Worm (Caenorhabditis elegans) whole organism, late embryonic: ENCODE results near the gene tsp-18.

ENCODE experiments used
- ama-1 ChIP-seq: fragments of 150-350 bp; optimal IDR thresholded peaks from 2 replicates; lab custom pipeline; 2014
- ceh-14 ChIP-seq: sonication (generic microtip); optimal IDR thresholded peaks from 2 replicates; lab custom pipeline; 2016; ENCODE audit warnings: missing genotype, missing genetic modification characterization, missing compliant biosample characterization
- ceh-19 ChIP-seq: fragments of 200-800 bp; sonication (Bioruptor generic); optimal IDR thresholded peaks from 2 replicates; lab custom pipeline; 2018; ENCODE audit warnings: mild to moderate bottlenecking, missing genetic modification characterization, missing compliant biosample characterization
- ceh-22 ChIP-seq: sonication (generic microtip); optimal IDR thresholded peaks from 2 replicates; lab custom pipeline; 2017; ENCODE audit warnings: missing biosample characterization, missing genetic modification characterization
- ceh-24 ChIP-seq: sonication (generic microtip); optimal IDR thresholded peaks from 2 replicates; lab custom pipeline; 2016; ENCODE audit warnings: mild to moderate bottlenecking, missing genetic modification characterization, missing compliant biosample characterization
- ceh-31 ChIP-seq: sonication (generic microtip); optimal IDR thresholded peaks from 2 replicates; lab custom pipeline; 2016; ENCODE audit warnings: missing genetic modification characterization, missing compliant biosample characterization
- ceh-34 ChIP-seq: sonication (generic microtip); optimal IDR thresholded peaks from 2 replicates; lab custom pipeline; 2016; ENCODE audit warnings: mild to moderate bottlenecking, missing genetic modification characterization, missing compliant biosample characterization
- ceh-48 ChIP-seq: sonication (generic microtip); optimal IDR thresholded peaks from 2 replicates; lab custom pipeline; 2016; ENCODE audit warnings: missing genetic modification characterization, inconsistent platforms, missing compliant biosample characterization
- dmd-4 ChIP-seq: sonication (generic microtip); optimal IDR thresholded peaks from 2 replicates; lab custom pipeline; 2016; ENCODE audit warnings: borderline replicate concordance, missing genetic modification characterization, missing compliant biosample characterization
- dve-1 ChIP-seq: sonication (generic microtip); optimal IDR thresholded peaks from 2 replicates; lab custom pipeline; 2017; ENCODE audit warnings: antibody characterized with exemption, mild to moderate bottlenecking, missing genetic modification characterization, missing compliant biosample characterization
- elt-2 ChIP-seq: sonication (generic microtip); optimal IDR thresholded peaks from 2 replicates; lab custom pipeline; 2016; ENCODE audit warnings: missing genetic modification reagents, missing genetic modification characterization, missing compliant biosample characterization
- elt-4 ChIP-seq: sonication (generic microtip); optimal IDR thresholded peaks from 2 replicates; lab custom pipeline; 2016; ENCODE audit warnings: missing genetic modification characterization, missing compliant biosample characterization
- ets-4 ChIP-seq: sonication (generic microtip); optimal IDR thresholded peaks from 2 replicates; lab custom pipeline; 2016; ENCODE audit warnings: missing genetic modification characterization, missing compliant biosample characterization
- eyg-1 ChIP-seq: sonication (generic microtip); optimal IDR thresholded peaks from 2 replicates; lab custom pipeline; 2016; ENCODE audit warnings: missing genotype, missing genetic modification characterization, missing compliant biosample characterization
- hlh-13 ChIP-seq: fragments of 200-800 bp; sonication (Bioruptor generic); optimal IDR thresholded peaks from 2 replicates; lab custom pipeline; 2018; ENCODE audit warnings: mild to moderate bottlenecking, missing genetic modification characterization, missing compliant biosample characterization
- hlh-30 ChIP-seq: sonication (generic microtip); optimal IDR thresholded peaks from 2 replicates; lab custom pipeline; 2017; ENCODE audit warnings: antibody characterized with exemption, missing genetic modification characterization, missing compliant biosample characterization; ENCODE audit not compliant: insufficient read depth
- hlh-6 ChIP-seq: sonication (generic microtip); optimal IDR thresholded peaks from 2 replicates; lab custom pipeline; 2016; ENCODE audit warnings: missing genotype, missing genetic modification characterization, missing compliant biosample characterization
- hlh-8 ChIP-seq: sonication (generic microtip); optimal IDR thresholded peaks from 2 replicates; lab custom pipeline; 2016; ENCODE audit warnings: missing genotype, missing genetic modification characterization, missing compliant biosample characterization
- madf-2 ChIP-seq: sonication (generic microtip); optimal IDR thresholded peaks from 2 replicates; lab custom pipeline; 2017; ENCODE audit warnings: missing genetic modification characterization, missing compliant biosample characterization
- mec-3 ChIP-seq: sonication (generic microtip); optimal IDR thresholded peaks from 2 replicates; lab custom pipeline; 2016; ENCODE audit warnings: borderline replicate concordance, missing genetic modification characterization, missing compliant biosample characterization
- nfya-1 ChIP-seq: sonication (generic microtip); optimal IDR thresholded peaks from 2 replicates; lab custom pipeline; 2017; ENCODE audit warnings: missing genetic modification characterization, mild to moderate bottlenecking, missing compliant biosample characterization, antibody characterized with exemption, moderate library complexity
- odd-2 ChIP-seq: sonication (generic microtip); optimal IDR thresholded peaks from 2 replicates; lab custom pipeline; 2017; ENCODE audit warnings: antibody characterized with exemption, mild to moderate bottlenecking, missing genetic modification characterization, missing compliant biosample characterization
- pqm-1 ChIP-seq: sonication (generic microtip); optimal IDR thresholded peaks from 2 replicates; lab custom pipeline; 2016; ENCODE audit warnings: missing genetic modification characterization, missing compliant biosample characterization
- ref-2 ChIP-seq: sonication (generic microtip); optimal IDR thresholded peaks from 2 replicates; lab custom pipeline; 2016; ENCODE audit warnings: missing genetic modification characterization, missing compliant biosample characterization
- sox-4 ChIP-seq: sonication (generic microtip); optimal IDR thresholded peaks from 2 replicates; lab custom pipeline; 2017; ENCODE audit warnings: mild to moderate bottlenecking, missing genetic modification characterization, inconsistent platforms, missing compliant biosample characterization
- unc-3 ChIP-seq, 2 experiments: fragments of 200-800 bp in 1 of 2; sonication (Bioruptor generic) in 1 of 2; sonication (generic microtip) in 1 of 2; conservative IDR thresholded peaks in 1 of 2; optimal IDR thresholded peaks in 1 of 2; 2 replicates each; pipeline versions ENCODE4 v1.3.6 to Lab custom; 2016 to 2022; ENCODE audit warnings: missing compliant biosample characterization in 2 of 2, missing genetic modification characterization in 2 of 2, missing genetic modification reagents in 1 of 2
- unc-42 ChIP-seq: sonication (generic microtip); optimal IDR thresholded peaks from 2 replicates; lab custom pipeline; 2016; ENCODE audit warnings: missing genotype, missing genetic modification characterization, missing compliant biosample characterization
- unc-55 ChIP-seq: sonication (generic microtip); optimal IDR thresholded peaks from 2 replicates; lab custom pipeline; 2017; ENCODE audit warnings: missing biosample characterization, missing genetic modification reagents, missing genetic modification characterization
- zip-5 ChIP-seq: sonication (generic microtip); optimal IDR thresholded peaks from 2 replicates; lab custom pipeline; 2016; ENCODE audit warnings: missing genetic modification characterization, missing compliant biosample characterization

Gene tsp-18

DNA sequence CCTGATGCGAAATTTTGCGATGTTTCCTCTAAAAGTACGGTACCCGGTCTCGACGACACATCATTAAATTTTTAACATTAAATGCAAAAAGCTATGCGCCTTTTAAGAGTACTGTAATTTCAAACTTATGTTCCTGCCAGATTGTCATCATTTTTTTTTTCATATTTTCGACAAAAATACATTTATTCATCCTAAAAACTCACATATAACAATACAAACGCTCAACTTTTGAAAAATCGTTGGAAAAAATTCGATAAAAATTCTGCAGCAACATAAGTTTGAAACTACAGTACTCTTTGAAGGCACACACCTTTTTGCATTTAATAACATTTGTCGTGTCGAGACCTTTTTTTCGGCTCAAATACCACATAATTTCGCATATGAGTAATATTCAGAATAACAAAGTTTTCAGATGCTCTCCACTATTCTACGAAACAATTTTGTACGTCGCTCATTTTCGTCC is 12.7 kb downstream of the tsp-18 start, which contains the start of gene frh-1:
Gene frh-1, plus strand, starts transcription at position 413 of the 463 bp plus-strand sequence.
- TF ChIP-seq ceh-14, result no peak
- no peak for TF ChIP-seq pqm-1
- no peak for TF ChIP-seq sox-4 (tag; lab: Kevin White, UChicago)
- no peak for TF ChIP-seq ceh-24 (tag; lab: Kevin White, UChicago)
- TF ChIP-seq ama-1 (lab: Kevin White, UChicago), result no peak
- TF ChIP-seq elt-4 (tag; lab: Kevin White, UChicago), result no peak
- no peak for TF ChIP-seq dmd-4 (tag; lab: Kevin White, UChicago)
- no peak for TF ChIP-seq eyg-1 (tag; lab: Kevin White, UChicago)

DNA sequence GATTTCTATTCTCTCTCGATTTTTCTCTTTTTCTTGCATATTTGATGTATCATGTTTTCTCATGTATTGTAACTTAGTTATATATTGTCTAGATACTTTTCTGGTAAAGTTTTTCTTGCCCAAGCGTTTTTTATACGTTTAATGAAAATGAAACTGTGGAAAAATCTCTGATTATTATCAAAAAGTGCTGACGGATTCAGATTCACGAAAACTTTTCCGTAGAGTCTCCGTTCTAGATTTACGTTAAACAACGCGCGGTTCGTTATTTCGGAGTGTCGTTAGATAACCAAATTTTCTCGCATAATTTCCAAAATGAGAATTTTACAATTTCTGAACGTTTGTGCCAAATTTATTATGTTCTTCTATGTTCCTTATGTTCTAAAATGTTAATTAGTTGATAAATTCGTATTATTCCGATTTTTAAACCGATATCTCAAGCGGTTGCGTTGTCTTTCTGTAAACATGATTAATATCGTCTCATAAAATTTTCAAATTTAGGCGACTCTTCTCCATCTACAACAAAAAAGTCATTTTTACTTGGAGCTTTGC is 13.9 kb downstream of the tsp-18 start, which contains the start of gene ptp-2:
Gene ptp-2, plus strand, starts transcription at position 499 of the 549 bp plus-strand sequence.
- TF ChIP-seq zip-5 (tag; lab: Kevin White, UChicago) (no peak), hlh-6 (tag; lab: Kevin White, UChicago) (no peak), ets-4 (peak; percentile 27), unc-42 (tag; lab: Kevin White, UChicago) (peak; percentile 81), elt-2 (tag; lab: Kevin White, UChicago) (peak; percentile 21), ceh-31 (peak; percentile 36), hlh-30 (tag; lab: Kevin White, UChicago) (peak; percentile 41), unc-3 (GFP tag; conservative IDR thresholded peaks at IDR 0.05; lab: Robert Waterston, UW) (0 out of 2 replicates have a peak, but pooled peaks have one; percentile 8), unc-3 (tag; optimal IDR thresholded peaks at IDR 0.05; lab: Kevin White, UChicago) (no peak)

DNA sequence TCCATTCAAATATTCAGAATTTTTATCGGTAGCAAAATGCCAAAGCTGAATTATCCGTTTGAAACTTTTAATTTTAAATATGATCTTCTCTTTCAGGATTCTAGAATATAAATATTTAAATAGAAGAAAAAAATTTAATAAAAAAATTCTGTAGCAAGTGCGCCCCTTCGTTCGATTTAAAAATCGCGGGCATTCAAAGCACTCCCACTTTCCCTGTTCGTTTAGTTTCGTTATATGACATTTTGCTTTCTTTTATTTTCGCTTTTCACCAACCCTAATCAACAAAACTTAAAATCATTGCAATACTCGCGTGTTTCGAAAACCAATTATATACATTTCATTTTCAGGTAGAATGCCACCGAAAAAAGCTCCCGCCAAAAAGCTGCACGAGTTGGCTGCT is 17.3 kb downstream of the tsp-18 start, which contains the start of gene vrk-1:
Gene vrk-1, plus strand, starts transcription at position 348 of the 400 bp plus-strand sequence.
- TF ChIP-seq nfya-1 (tag; lab: Kevin White, UChicago) (no peak), ceh-34 (tag; lab: Kevin White, UChicago) (no peak), hlh-13 (GFP tag; lab: Kevin White, UChicago) (no peak), madf-2 (tag; lab: Kevin White, UChicago) (no peak), ceh-48 (tag; lab: Kevin White, UChicago) (no peak), ets-4 (no peak), unc-55 (GFP tag; lab: Kevin White, UChicago) (no peak), mec-3 (tag; lab: Kevin White, UChicago) (no peak)
- TF ChIP-seq, all 69 proteins: peak for 0

DNA sequence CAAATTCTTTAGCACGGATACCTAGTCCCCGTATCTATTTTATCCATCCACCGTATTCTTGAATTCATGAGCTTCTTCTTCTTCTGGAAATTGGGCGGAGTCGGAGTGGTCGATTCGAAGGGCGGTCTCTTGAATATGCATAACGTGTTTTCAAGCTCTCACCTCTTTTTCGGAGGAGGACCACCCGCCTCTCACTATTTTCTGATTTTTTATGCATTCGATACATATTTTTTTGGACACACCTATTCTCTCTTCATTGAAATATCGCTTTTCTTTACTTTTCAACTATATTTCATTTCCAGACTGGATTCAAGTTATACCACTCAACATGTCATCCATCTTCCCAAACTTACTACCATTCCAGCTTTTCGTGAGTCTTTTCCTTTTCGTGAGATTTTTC is 24.1 kb downstream of the tsp-18 start, which contains the start of gene egl-44:
Gene egl-44, plus strand, starts transcription at position 301 of the 400 bp plus-strand sequence.
- TF ChIP-seq zip-5 (tag; lab: Kevin White, UChicago), result no peak
- TF ChIP-seq eyg-1 (tag; lab: Kevin White, UChicago), result no peak
- no peak for TF ChIP-seq hlh-8 (tag; lab: Kevin White, UChicago)
- no peak for TF ChIP-seq odd-2 (tag; lab: Kevin White, UChicago)
- no peak for TF ChIP-seq ceh-19 (GFP tag; lab: Kevin White, UChicago)
- no peak for TF ChIP-seq ceh-31
- TF ChIP-seq ceh-22 (tag; lab: Kevin White, UChicago), result no peak
- no peak for TF ChIP-seq hlh-30 (tag; lab: Kevin White, UChicago)

DNA sequence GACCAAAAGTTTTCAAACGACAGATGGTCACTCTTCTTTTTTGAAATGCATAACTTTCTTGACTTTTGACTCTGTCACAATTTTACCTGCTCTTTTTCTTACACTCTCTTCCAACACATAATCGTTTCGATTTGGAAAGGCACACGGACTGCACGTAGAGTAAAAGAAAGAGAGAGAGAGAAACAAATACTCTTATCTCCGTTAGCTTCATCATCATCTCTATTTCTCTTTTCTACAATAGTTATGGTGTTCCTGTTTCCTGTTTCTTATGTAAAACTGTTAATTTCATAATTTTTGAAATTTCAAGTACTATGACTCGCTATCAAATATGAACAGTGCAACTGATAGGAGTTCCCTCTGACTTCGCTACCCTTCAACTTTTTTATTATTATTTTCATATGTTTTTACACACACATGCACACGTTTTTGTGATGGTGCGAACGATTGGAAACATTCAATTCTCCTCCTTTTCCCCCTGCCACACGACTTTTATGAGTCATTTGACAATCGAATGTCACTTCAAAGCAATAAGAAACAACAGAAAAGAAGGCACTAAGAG is 25.8 kb downstream of the tsp-18 start:
- TF ChIP-seq ets-4 (no peak), dve-1 (tag; lab: Kevin White, UChicago) (no peak), ref-2 (tag; lab: Kevin White, UChicago) (no peak), elt-2 (tag; lab: Kevin White, UChicago) (peak; percentile 39)
